Worm (Caenorhabditis elegans): ENCODE data around the gene tag-243.
A peak's percentile ranks its signal among the peaks of the same experiment; 100 is the strongest.

Gene tag-243

DNA sequence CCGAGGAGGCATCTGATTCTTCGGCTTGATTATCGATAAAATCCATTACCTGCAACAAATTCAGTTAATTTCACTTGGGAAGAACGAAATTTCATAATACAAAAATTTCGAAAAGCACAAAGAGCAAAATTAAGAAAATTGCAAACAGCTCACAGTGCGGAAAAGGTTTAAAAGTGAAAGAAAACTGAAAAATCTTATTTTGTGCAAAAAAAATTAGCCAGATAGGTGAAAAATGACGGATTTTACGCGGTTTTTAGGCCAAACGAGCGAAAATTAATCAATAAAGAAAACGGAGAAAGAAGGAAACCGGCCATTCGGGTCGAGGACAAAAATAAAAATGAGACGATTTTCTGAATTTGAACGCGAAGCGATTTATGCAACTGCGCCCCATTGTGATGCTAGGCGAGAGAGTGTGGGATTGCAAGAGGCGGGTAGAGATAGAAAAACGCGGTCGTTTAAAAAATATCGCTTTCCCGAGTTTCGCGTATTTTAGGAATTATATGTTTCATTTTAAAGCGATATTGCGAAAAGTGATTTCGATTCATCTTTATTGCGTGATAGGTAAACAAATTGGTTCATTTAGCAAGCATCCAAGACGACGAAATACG lies 32.5 kb upstream of the tag-243 start, which contains the start of gene emb-5:
Gene emb-5, minus strand, starts transcription at position 51 of the 608 bp plus-strand sequence.
- TF ChIP-seq jun-1 (tag; optimal IDR thresholded peaks at IDR 0.05) (no peak), lin-15B (tag; optimal IDR thresholded peaks at IDR 0.05) (peak; percentile 81), nhr-11 (tag; optimal IDR thresholded peaks at IDR 0.05) (no peak), pqm-1 (tag; optimal IDR thresholded peaks at IDR 0.05) (no peak), unc-39 (tag; optimal IDR thresholded peaks at IDR 0.05) (no peak), skn-1 (tag; optimal IDR thresholded peaks at IDR 0.05) (no peak), nhr-12 (tag; optimal IDR thresholded peaks at IDR 0.05) (no peak), elt-3 (tag; optimal IDR thresholded peaks at IDR 0.05) (no peak), nhr-28 (tag; optimal IDR thresholded peaks at IDR 0.05) (no peak), unc-62 (GFP tag; optimal IDR thresholded peaks at IDR 0.05) (no peak), nfya-1 (tag; optimal IDR thresholded peaks at IDR 0.05; ENCODE audit: insufficient read depth) (no peak), elt-1 (tag; optimal IDR thresholded peaks at IDR 0.05) (no peak), eor-1 (tag; optimal IDR thresholded peaks at IDR 0.05) (no peak), pha-4 (tag; optimal IDR thresholded peaks at IDR 0.05) (no peak), nhr-23 (tag; optimal IDR thresholded peaks at IDR 0.05) (peak; percentile 53), nhr-43 (tag; optimal IDR thresholded peaks at IDR 0.05; ENCODE audit: poor library complexity, severe bottlenecking) (peak; percentile 3), egl-5 (tag; optimal IDR thresholded peaks at IDR 0.05) (peak; percentile 35), ztf-4 (tag; optimal IDR thresholded peaks at IDR 0.05) (no peak), mdl-1 (tag; optimal IDR thresholded peaks at IDR 0.05) (no peak), fkh-2 (tag; optimal IDR thresholded peaks at IDR 0.05) (no peak), nhr-67 (tag; optimal IDR thresholded peaks at IDR 0.05) (no peak), R02D3.7 (tag; optimal IDR thresholded peaks at IDR 0.05) (peak; percentile 58), ceh-28 (tag; optimal IDR thresholded peaks at IDR 0.05) (no peak), nhr-76 (tag; optimal IDR thresholded peaks at IDR 0.05) (no peak), ceh-16 (tag; optimal IDR thresholded peaks at IDR 0.05) (no peak), lin-39 (tag; optimal IDR thresholded peaks at IDR 0.05) (peak; percentile 73), fkh-10 (GFP tag; optimal IDR thresholded peaks at IDR 0.05) (no peak), snpc-4 (tag; optimal IDR thresholded peaks at IDR 0.05) (no peak), aly-2 (tag; optimal IDR thresholded peaks at IDR 0.05) (no peak), ceh-9 (tag; optimal IDR thresholded peaks at IDR 0.05) (no peak), mml-1 (tag; optimal IDR thresholded peaks at IDR 0.05) (no peak), nhr-25 (tag; optimal IDR thresholded peaks at IDR 0.05) (peak; percentile 54), lsy-12 (tag; optimal IDR thresholded peaks at IDR 0.05) (no peak), ztf-11 (tag; optimal IDR thresholded peaks at IDR 0.05) (no peak), ceh-82 (tag; optimal IDR thresholded peaks at IDR 0.05) (no peak), nhr-77 (tag; optimal IDR thresholded peaks at IDR 0.05) (no peak), sea-2 (GFP tag; optimal IDR thresholded peaks at IDR 0.05) (no peak), daf-12 (tag; optimal IDR thresholded peaks at IDR 0.05) (no peak), tbx-2 (tag; optimal IDR thresholded peaks at IDR 0.05) (no peak), elt-2 (tag; optimal IDR thresholded peaks at IDR 0.05) (no peak), egl-27 (tag; optimal IDR thresholded peaks at IDR 0.05) (no peak), fos-1 (tag; optimal IDR thresholded peaks at IDR 0.05) (no peak), hmg-11 (tag; optimal IDR thresholded peaks at IDR 0.05) (peak; percentile 25), zag-1 (tag; optimal IDR thresholded peaks at IDR 0.05) (no peak), nhr-237 (tag; optimal IDR thresholded peaks at IDR 0.05) (no peak), ama-1 (optimal IDR thresholded peaks at IDR 0.05) (no peak)

- no peak for TF ChIP-seq R02D3.7 (tag; optimal IDR thresholded peaks at IDR 0.05)
- TF ChIP-seq nfya-1 (tag; optimal IDR thresholded peaks at IDR 0.05; ENCODE audit: insufficient read depth) = no peak
- no peak for TF ChIP-seq elt-2 (tag; optimal IDR thresholded peaks at IDR 0.05)
- TF ChIP-seq aly-2 (tag; optimal IDR thresholded peaks at IDR 0.05) = no peak
- TF ChIP-seq ama-1 (optimal IDR thresholded peaks at IDR 0.05) = no peak
- TF ChIP-seq unc-39 (tag; optimal IDR thresholded peaks at IDR 0.05) = no peak
- no peak for TF ChIP-seq egl-5 (tag; optimal IDR thresholded peaks at IDR 0.05)
- no peak for TF ChIP-seq fos-1 (tag; optimal IDR thresholded peaks at IDR 0.05)
Measured at ce11 chrIII:4715088-4715487, 26.8 kb upstream of the tag-243 start, which contains the start of gene him-18. TSS of gene him-18 (minus strand) at chrIII:4715188.

Data from whole organism, L3 larva.